Worm (Caenorhabditis elegans): ENCODE data around the gene fbxa-108.

The fbxa-108 gene

ce11 chrV:17662260-17662659, 3.1 kb upstream of the fbxa-108 start:
- TF ChIP-seq elt-2 (tag; optimal IDR thresholded peaks at IDR 0.05) (peak; percentile 90), fkh-6 (tag; optimal IDR thresholded peaks at IDR 0.05) (no peak)

- TF ChIP-seq nfya-1 (tag; optimal IDR thresholded peaks at IDR 0.05) = no peak
- no peak for TF ChIP-seq che-1 (tag; optimal IDR thresholded peaks at IDR 0.05)
- no peak for TF ChIP-seq fkh-6 (tag; optimal IDR thresholded peaks at IDR 0.05)
- no peak for TF ChIP-seq ceh-19 (GFP tag; optimal IDR thresholded peaks at IDR 0.05)
- no peak for TF ChIP-seq mec-3 (tag; optimal IDR thresholded peaks at IDR 0.05; ENCODE audit: borderline replicate concordance)
- no peak for TF ChIP-seq pros-1 (tag; optimal IDR thresholded peaks at IDR 0.05)
- TF ChIP-seq pha-4 (tag; optimal IDR thresholded peaks at IDR 0.05) = no peak
- TF ChIP-seq hlh-30 (tag; optimal IDR thresholded peaks at IDR 0.05; ENCODE audit: insufficient read depth) = no peak
- TF ChIP-seq ztf-16 (tag; optimal IDR thresholded peaks at IDR 0.05) = no peak
- TF ChIP-seq gmeb-2 (tag; optimal IDR thresholded peaks at IDR 0.05) = no peak
- TF ChIP-seq npax-4 (tag; optimal IDR thresholded peaks at IDR 0.05) = no peak
- no peak for TF ChIP-seq ceh-9 (tag; optimal IDR thresholded peaks at IDR 0.05)
- no peak for TF ChIP-seq unc-3 (GFP tag; conservative IDR thresholded peaks at IDR 0.05)
- no peak for TF ChIP-seq unc-3 (tag; optimal IDR thresholded peaks at IDR 0.05)
- TF ChIP-seq hlh-13 (GFP tag; optimal IDR thresholded peaks at IDR 0.05) = no peak
Observed at ce11 chrV:17660003-17660402, 818 bp upstream of the fbxa-108 start, which contains the start of gene dgat-2. TSS of gene dgat-2 (plus strand) at chrV:17660303.

ce11 chrV:17658824-17659223, 361 bp downstream of the fbxa-108 start:
- TF ChIP-seq pha-2 (tag; optimal IDR thresholded peaks at IDR 0.05) (no peak), ceh-34 (tag; optimal IDR thresholded peaks at IDR 0.05) (no peak), ceh-45 (GFP tag; IDR thresholded peaks at IDR 0.05) (no peak), tbx-7 (tag; optimal IDR thresholded peaks at IDR 0.05) (no peak), sox-4 (tag; optimal IDR thresholded peaks at IDR 0.05) (no peak), dmd-4 (tag; optimal IDR thresholded peaks at IDR 0.05; ENCODE audit: borderline replicate concordance) (no peak), ceh-18 (tag; optimal IDR thresholded peaks at IDR 0.05) (no peak), ahr-1 (tag; optimal IDR thresholded peaks at IDR 0.05) (no peak), pha-4 (tag; optimal IDR thresholded peaks at IDR 0.05) (no peak), ceh-22 (tag; optimal IDR thresholded peaks at IDR 0.05) (no peak), hlh-30 (tag; optimal IDR thresholded peaks at IDR 0.05; ENCODE audit: insufficient read depth) (no peak), pat-9 (tag; optimal IDR thresholded peaks at IDR 0.05) (no peak), K09A11.1 (tag; optimal IDR thresholded peaks at IDR 0.05; ENCODE audit: insufficient read depth) (no peak), fax-1 (tag; optimal IDR thresholded peaks at IDR 0.05) (no peak), F13H6.1 (tag; optimal IDR thresholded peaks at IDR 0.05) (no peak), ceh-31 (tag; optimal IDR thresholded peaks at IDR 0.05) (no peak), unc-3 (GFP tag; conservative IDR thresholded peaks at IDR 0.05) (no peak), unc-3 (tag; optimal IDR thresholded peaks at IDR 0.05) (no peak), K02D7.2 (tag; optimal IDR thresholded peaks at IDR 0.05) (no peak), ztf-16 (tag; optimal IDR thresholded peaks at IDR 0.05) (no peak)

ce11 chrV:17655205-17655604, 4.0 kb downstream of the fbxa-108 start:
- TF ChIP-seq ceh-14 (tag; optimal IDR thresholded peaks at IDR 0.05) (no peak), eyg-1 (tag; optimal IDR thresholded peaks at IDR 0.05) (no peak), elt-2 (tag; optimal IDR thresholded peaks at IDR 0.05) (no peak), ceh-45 (GFP tag; IDR thresholded peaks at IDR 0.05) (no peak), ceh-24 (tag; optimal IDR thresholded peaks at IDR 0.05) (no peak), che-1 (tag; optimal IDR thresholded peaks at IDR 0.05) (no peak), gmeb-2 (tag; optimal IDR thresholded peaks at IDR 0.05) (no peak), K09A11.1 (tag; optimal IDR thresholded peaks at IDR 0.05; ENCODE audit: insufficient read depth) (no peak), hlh-8 (tag; optimal IDR thresholded peaks at IDR 0.05) (no peak)

ce11 chrV:17650427-17650826, 8.8 kb downstream of the fbxa-108 start, which contains the start of gene fbxa-192:
TSS of gene fbxa-192 (minus strand) at chrV:17650527.
- no peak for TF ChIP-seq ceh-45 (GFP tag; IDR thresholded peaks at IDR 0.05)
- no peak for TF ChIP-seq sox-4 (tag; optimal IDR thresholded peaks at IDR 0.05)
- no peak for TF ChIP-seq npax-4 (tag; optimal IDR thresholded peaks at IDR 0.05)
- no peak for TF ChIP-seq Y22D7AL.16 (tag; optimal IDR thresholded peaks at IDR 0.05)
- no peak for TF ChIP-seq ceh-34 (tag; optimal IDR thresholded peaks at IDR 0.05)
- no peak for TF ChIP-seq C38D4.7 (GFP tag; optimal IDR thresholded peaks at IDR 0.05)
- TF ChIP-seq ahr-1 (tag; optimal IDR thresholded peaks at IDR 0.05) = no peak
- TF ChIP-seq ceh-2 (tag; optimal IDR thresholded peaks at IDR 0.05) = no peak
- TF ChIP-seq unc-55 (GFP tag; optimal IDR thresholded peaks at IDR 0.05) = no peak

All from whole organism, late embryonic.